Fruit fly (Drosophila melanogaster) whole organism: ENCODE data around the gene CG15773.

Source experiments
- CG8478 ChIP-seq: fragments of >200 bp; optimal IDR thresholded peaks from 2 replicates; lab custom pipeline; 2018; ENCODE audit warnings: inconsistent platforms
- Dll ChIP-seq: fragments of >200 bp; optimal IDR thresholded peaks from 2 replicates; lab custom pipeline; 2017
- pan ChIP-seq: fragments of >200 bp; optimal IDR thresholded peaks from 2 replicates; lab custom pipeline; 2017
- psq ChIP-seq: fragments of >200 bp; optimal IDR thresholded peaks from 2 replicates; lab custom pipeline; 2017
- usp ChIP-seq: fragments of >200 bp; optimal IDR thresholded peaks from 2 replicates; lab custom pipeline; 2017; ENCODE audit warnings: missing biosample characterization, missing genetic modification characterization, mixed read lengths

DNA sequence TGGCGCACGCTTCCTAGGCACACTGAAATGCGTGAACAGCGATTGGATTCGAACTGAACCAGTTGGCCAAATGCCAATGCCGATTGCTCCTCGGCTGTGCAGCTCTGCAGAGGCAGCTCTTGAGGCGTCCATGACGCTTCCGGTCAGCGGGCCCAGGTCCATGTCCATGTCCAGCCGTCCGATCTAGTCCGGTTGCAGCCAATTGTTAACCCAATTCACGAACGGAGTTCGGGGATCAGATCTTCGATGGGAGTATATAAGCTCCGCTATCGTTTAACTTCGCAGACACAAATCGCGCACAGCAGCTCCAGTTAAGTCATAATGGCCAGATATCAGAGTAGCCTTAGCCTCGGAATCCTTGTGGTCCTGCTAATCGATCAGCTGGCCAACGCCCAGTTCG lies 49.6 kb upstream of the CG15773 start, which contains the start of gene CG42449:
- no peak for TF ChIP-seq CG8478 (lab: Kevin White, UChicago)
- TF ChIP-seq Dll (lab: Kevin White, UChicago) = no peak
- no peak for TF ChIP-seq psq (lab: Kevin White, UChicago)
- no peak for TF ChIP-seq pan (lab: Kevin White, UChicago)
- no peak for TF ChIP-seq usp (GFP tag; lab: Kevin White, UChicago)
